Worm (Caenorhabditis elegans) whole organism, L4/young adult: ENCODE results near the gene nhr-187.

Experiments
- W03F9.2 ChIP-seq: fragments of 150-350 bp; optimal IDR thresholded peaks from 2 replicates; lab custom pipeline; 2014; ENCODE audit warnings: missing biosample characterization, missing genetic modification characterization
- dao-5 ChIP-seq: sonication (generic microtip); optimal IDR thresholded peaks from 2 replicates; lab custom pipeline; 2016; ENCODE audit warnings: missing genotype, missing genetic modification characterization, moderate library complexity, missing compliant biosample characterization
- him-1 ChIP-seq: sonication (generic microtip); optimal IDR thresholded peaks from 2 replicates; lab custom pipeline; 2016; ENCODE audit warnings: missing genotype, missing genetic modification reagents, missing genetic modification characterization, missing compliant biosample characterization

Gene nhr-187

ce11 chrV:3832661-3833060 lies 30.1 kb downstream of the nhr-187 start:
- TF ChIP-seq him-1 (tag; lab: Kevin White, UChicago) (no peak), W03F9.2 (tag; lab: Kevin White, UChicago) (no peak), dao-5 (no peak)

DNA sequence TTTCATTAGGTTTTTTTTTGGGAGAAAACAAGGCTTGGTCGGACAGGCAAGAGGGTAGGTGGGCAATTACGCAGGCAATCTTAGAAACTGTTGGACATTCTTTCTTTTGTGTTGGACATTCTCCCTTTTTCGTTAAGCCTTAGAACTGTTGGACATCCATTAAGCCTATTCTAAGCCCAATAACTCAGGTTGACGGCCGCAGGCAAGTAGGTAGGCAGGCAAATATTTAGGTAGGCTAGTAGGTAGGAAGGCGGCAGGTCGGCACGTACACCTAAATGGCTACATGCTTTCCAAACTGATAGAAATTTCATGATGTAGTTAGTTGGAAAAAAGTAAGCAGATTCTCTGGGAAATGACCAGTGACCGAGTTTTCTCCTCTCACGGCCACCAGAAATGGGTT lies 30.6 kb downstream of the nhr-187 start:
- TF ChIP-seq him-1 (tag; lab: Kevin White, UChicago): no peak
- TF ChIP-seq W03F9.2 (tag; lab: Kevin White, UChicago): no peak
- TF ChIP-seq dao-5: no peak

ce11 chrV:3831616-3832015 lies 31.1 kb downstream of the nhr-187 start, which contains the start of gene H10D18.5:
TSS of gene H10D18.5 (minus strand) at chrV:3831716.
- no peak for TF ChIP-seq W03F9.2 (tag; lab: Kevin White, UChicago)
- TF ChIP-seq him-1 (tag; lab: Kevin White, UChicago): no peak
- no peak for TF ChIP-seq dao-5

DNA sequence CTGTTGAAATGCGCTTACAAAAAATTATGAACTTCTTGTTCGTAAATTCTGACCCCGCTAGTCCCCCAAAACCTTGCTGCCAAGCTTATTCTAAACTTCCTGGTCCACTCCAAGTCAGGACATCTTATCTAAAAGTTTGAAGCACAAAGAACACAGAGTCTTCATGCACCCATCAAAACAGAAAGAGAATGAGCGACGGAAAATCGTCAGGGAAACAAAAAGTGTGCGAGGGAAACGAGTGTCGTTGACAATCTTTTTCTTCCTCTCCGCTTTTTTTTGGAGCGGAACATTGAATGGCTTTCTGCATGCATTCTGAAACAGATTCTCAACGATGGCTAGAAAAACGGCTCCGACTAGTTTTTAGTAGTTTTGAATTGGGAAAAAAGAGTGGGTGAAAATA lies 37.6 kb downstream of the nhr-187 start:
- TF ChIP-seq W03F9.2 (tag; lab: Kevin White, UChicago) (no peak), dao-5 (no peak), him-1 (tag; lab: Kevin White, UChicago) (no peak)

ce11 chrV:3820875-3821274 lies 41.9 kb downstream of the nhr-187 start:
- TF ChIP-seq dao-5: no peak
- TF ChIP-seq him-1 (tag; lab: Kevin White, UChicago): no peak
- TF ChIP-seq W03F9.2 (tag; lab: Kevin White, UChicago): no peak

ce11 chrV:3814938-3815337 lies 47.8 kb downstream of the nhr-187 start, which contains the start of gene H10D18.1:
TSS of gene H10D18.1 (plus strand) at chrV:3815214.
- no peak for TF ChIP-seq dao-5
- peak; percentile 10 for TF ChIP-seq him-1 (tag; lab: Kevin White, UChicago)
- no peak for TF ChIP-seq W03F9.2 (tag; lab: Kevin White, UChicago)

- TF ChIP-seq dao-5 (no peak), him-1 (tag; lab: Kevin White, UChicago) (no peak), W03F9.2 (tag; lab: Kevin White, UChicago) (no peak)
Observed at ce11 chrV:3814009-3814408, 48.7 kb downstream of the nhr-187 start.

ce11 chrV:3812291-3812690 lies 50.5 kb downstream of the nhr-187 start, which contains the start of gene scl-12:
TSS of gene scl-12 (plus strand) at chrV:3812591.
- no peak for TF ChIP-seq W03F9.2 (tag; lab: Kevin White, UChicago)
- no peak for TF ChIP-seq dao-5
- TF ChIP-seq him-1 (tag; lab: Kevin White, UChicago): no peak

ce11 chrV:3811541-3811940 lies 51.2 kb downstream of the nhr-187 start, which contains the start of gene scl-13:
TSS of gene scl-13 (minus strand) at chrV:3811641.
- no peak for TF ChIP-seq him-1 (tag; lab: Kevin White, UChicago)
- TF ChIP-seq W03F9.2 (tag; lab: Kevin White, UChicago): no peak
- TF ChIP-seq dao-5: no peak
